Fruit fly (Drosophila melanogaster) whole organism, pupa: ENCODE results near the gene RpS26.

ENCODE experiments used
- CG10348 ChIP-seq: fragments of 200-800 bp; sonication (Bioruptor generic); IDR thresholded peaks from 2 replicates; pipeline ENCODE4 v1.3.6; 2022; ENCODE audit warnings: missing biosample characterization, missing genetic modification characterization
- CG12605 ChIP-seq: fragments of 200-800 bp; sonication (Bioruptor generic); IDR thresholded peaks from 2 replicates; pipeline ENCODE4 v1.3.6; 2022; ENCODE audit warnings: missing biosample characterization, missing genetic modification characterization
- CG13204 ChIP-seq: fragments of 200-800 bp; sonication (Bioruptor generic); optimal IDR thresholded peaks from 2 replicates; lab custom pipeline; 2018; ENCODE audit warnings: missing biosample characterization, mild to moderate bottlenecking, missing genetic modification characterization, moderate library complexity
- CG14655 ChIP-seq: fragments of 200-800 bp; sonication (Bioruptor generic); optimal IDR thresholded peaks from 3 replicates; lab custom pipeline; 2017; ENCODE audit warnings: mild to moderate bottlenecking, missing biosample characterization, missing genetic modification reagents, missing genetic modification characterization
- CG15710 ChIP-seq: fragments of 200-800 bp; sonication (Bioruptor generic); optimal IDR thresholded peaks from 2 replicates; lab custom pipeline; 2018; ENCODE audit warnings: missing biosample characterization, mild to moderate bottlenecking, missing genetic modification characterization, moderate library complexity
- CG17806 ChIP-seq: fragments of 200-800 bp; sonication (Bioruptor generic); optimal IDR thresholded peaks from 2 replicates; lab custom pipeline; 2018; ENCODE audit warnings: missing biosample characterization, mild to moderate bottlenecking, missing genetic modification characterization, moderate library complexity
- CG32121 ChIP-seq: fragments of 200-800 bp; sonication (Bioruptor generic); IDR thresholded peaks from 2 replicates; pipeline ENCODE4 v1.3.6; 2022; ENCODE audit warnings: missing biosample characterization, missing genetic modification characterization
- CG34367 ChIP-seq: fragments of 200-800 bp; sonication (Bioruptor generic); optimal IDR thresholded peaks from 2 replicates; lab custom pipeline; 2018; ENCODE audit warnings: missing biosample characterization, mild to moderate bottlenecking, missing genetic modification characterization
- CG4496 ChIP-seq: fragments of 200-800 bp; sonication (Bioruptor generic); IDR thresholded peaks from 3 replicates; pipeline ENCODE4 v1.3.6; 2022; ENCODE audit warnings: missing biosample characterization, missing genetic modification characterization
- CG8159 ChIP-seq: fragments of 200-800 bp; sonication (Bioruptor generic); optimal IDR thresholded peaks from 3 replicates; lab custom pipeline; 2018; ENCODE audit warnings: missing biosample characterization, mild to moderate bottlenecking, missing genetic modification characterization, moderate library complexity
- CG8301 ChIP-seq: fragments of 200-800 bp; sonication (Bioruptor generic); optimal IDR thresholded peaks from 2 replicates; lab custom pipeline; 2018; ENCODE audit warnings: missing biosample characterization, mild to moderate bottlenecking, missing genetic modification characterization
- CG9948 ChIP-seq: fragments of 200-800 bp; sonication (Bioruptor generic); optimal IDR thresholded peaks from 2 replicates; lab custom pipeline; 2018; ENCODE audit warnings: missing biosample characterization, mild to moderate bottlenecking, missing genetic modification characterization, moderate library complexity
- D1 ChIP-seq: fragments of 200-800 bp; sonication (Bioruptor generic); optimal IDR thresholded peaks from 2 replicates; lab custom pipeline; 2018; ENCODE audit warnings: missing biosample characterization, mild to moderate bottlenecking, missing genetic modification characterization, moderate library complexity
- EcR ChIP-seq: fragments of 200-800 bp; sonication (Bioruptor generic); optimal IDR thresholded peaks from 3 replicates; lab custom pipeline; 2019; ENCODE audit warnings: missing biosample characterization, missing genetic modification characterization, mild to moderate bottlenecking, moderate library complexity, missing genetic modification reagents
- Ets98B ChIP-seq: fragments of 200-800 bp; sonication (Bioruptor generic); IDR thresholded peaks from 2 replicates; pipeline ENCODE4 v1.3.6; 2022; ENCODE audit warnings: missing biosample characterization, missing genetic modification characterization
- Pif1A ChIP-seq: fragments of 200-800 bp; sonication (Bioruptor generic); optimal IDR thresholded peaks from 3 replicates; lab custom pipeline; 2016; ENCODE audit warnings: missing biosample characterization, missing genetic modification characterization
- Pif1B ChIP-seq: fragments of 200-800 bp; sonication (Bioruptor generic); optimal IDR thresholded peaks from 3 replicates; lab custom pipeline; 2016; ENCODE audit warnings: missing biosample characterization, missing genetic modification characterization
- Snoo ChIP-seq: fragments of 200-800 bp; sonication (Bioruptor generic); optimal IDR thresholded peaks from 3 replicates; lab custom pipeline; 2017; ENCODE audit warnings: missing biosample characterization, mild to moderate bottlenecking, missing genetic modification characterization, inconsistent platforms
- fd96Ca ChIP-seq: fragments of 200-800 bp; sonication (Bioruptor generic); IDR thresholded peaks from 3 replicates; pipeline ENCODE4 v1.3.6; 2022; ENCODE audit warnings: missing biosample characterization, missing genetic modification characterization
- gl ChIP-seq: fragments of 200-800 bp; sonication (Bioruptor generic); optimal IDR thresholded peaks from 2 replicates; lab custom pipeline; 2018; ENCODE audit warnings: missing biosample characterization, mild to moderate bottlenecking, missing genetic modification characterization
- rn ChIP-seq: fragments of 200-800 bp; sonication (Bioruptor generic); IDR thresholded peaks from 2 replicates; pipeline ENCODE4 v1.3.6; 2022; ENCODE audit warnings: missing biosample characterization, missing genetic modification characterization

RpS26 gene

dm6 chr2L:18465402-18466201 lies 22.5 kb upstream of the RpS26 start:
- peak; percentile 73 for TF ChIP-seq Pif1B
- peak; percentile 19 for TF ChIP-seq CG13204 (GFP tag; lab: Kevin White, UChicago)
- peak; percentile 20 for TF ChIP-seq CG34367 (tag; lab: Kevin White, UChicago)
- TF ChIP-seq CG10348 (GFP tag; lab: Robert Waterston, UW) = no peak
- TF ChIP-seq CG14655 = peak; percentile 83
- 0 out of 3 replicates have a peak, but pooled peaks have one; percentile 38 for TF ChIP-seq fd96Ca (GFP tag; lab: Robert Waterston, UW)
- peak; percentile 65 for TF ChIP-seq Pif1A (GFP tag; lab: Kevin White, UChicago)
- TF ChIP-seq CG17806 = peak; percentile 56
- TF ChIP-seq CG15710 (tag; lab: Kevin White, UChicago) = peak; percentile 53
- no peak; the same call in 1 of the 2 replicates for TF ChIP-seq Ets98B (GFP tag; lab: Robert Waterston, UW)
- 0 out of 2 replicates have a peak, but pooled peaks have one; percentile 24 for TF ChIP-seq CG12605 (GFP tag; lab: Robert Waterston, UW)
- peak; percentile 74 for TF ChIP-seq CG8301 (tag; lab: Kevin White, UChicago)
- TF ChIP-seq Snoo = peak; percentile 83
- TF ChIP-seq EcR = peak; percentile 98
- peak; percentile 84 for TF ChIP-seq D1
- peak; percentile 25; the same call in 1 of the 3 replicates for TF ChIP-seq CG4496
- TF ChIP-seq gl (tag; lab: Kevin White, UChicago) = no peak
- TF ChIP-seq CG32121 (GFP tag; lab: Robert Waterston, UW) = no peak; the same call in none of the 2 replicates
- TF ChIP-seq CG9948 (tag; lab: Kevin White, UChicago) = peak; percentile 70
- TF ChIP-seq CG8159 (tag; lab: Kevin White, UChicago) = peak; percentile 70
- no peak for TF ChIP-seq rn (GFP tag; lab: Robert Waterston, UW)

dm6 chr2L:18464116-18464530 lies 21.0 kb upstream of the RpS26 start:
- TF ChIP-seq fd96Ca (GFP tag; lab: Robert Waterston, UW) (peak; percentile 53), gl (tag; lab: Kevin White, UChicago) (peak; percentile 22), CG13204 (GFP tag; lab: Kevin White, UChicago) (peak; percentile 62), CG12605 (GFP tag; lab: Robert Waterston, UW) (no peak), EcR (peak; percentile 97), Ets98B (GFP tag; lab: Robert Waterston, UW) (0 out of 2 replicates have a peak, but pooled peaks have one; percentile 37), Pif1B (no peak)

- TF ChIP-seq rn (GFP tag; lab: Robert Waterston, UW) (no peak), CG34367 (tag; lab: Kevin White, UChicago) (peak; percentile 59), gl (tag; lab: Kevin White, UChicago) (peak; percentile 34), CG14655 (peak; percentile 86), D1 (peak; percentile 40), CG32121 (GFP tag; lab: Robert Waterston, UW) (0 out of 2 replicates have a peak, but pooled peaks have one; percentile 22), CG10348 (GFP tag; lab: Robert Waterston, UW) (no peak), Ets98B (GFP tag; lab: Robert Waterston, UW) (0 out of 2 replicates have a peak, but pooled peaks have one; percentile 15), CG15710 (tag; lab: Kevin White, UChicago) (peak; percentile 67), CG13204 (GFP tag; lab: Kevin White, UChicago) (no peak), CG8159 (tag; lab: Kevin White, UChicago) (peak; percentile 74), CG8301 (tag; lab: Kevin White, UChicago) (peak; percentile 84), CG9948 (tag; lab: Kevin White, UChicago) (peak; percentile 72), CG17806 (peak; percentile 84), Pif1A (GFP tag; lab: Kevin White, UChicago) (peak; percentile 61), Pif1B (peak; percentile 42), EcR (no peak), CG4496 (peak; percentile 64; the same call in 2 of the 3 replicates), Snoo (peak; percentile 35), CG12605 (GFP tag; lab: Robert Waterston, UW) (0 out of 2 replicates have a peak, but pooled peaks have one; percentile 12), fd96Ca (GFP tag; lab: Robert Waterston, UW) (no peak)
Measured at dm6 chr2L:18463610-18464009, 20.5 kb upstream of the RpS26 start.

dm6 chr2L:18459698-18460348 lies 16.7 kb upstream of the RpS26 start:
- TF ChIP-seq CG32121 (GFP tag; lab: Robert Waterston, UW) = peak; percentile 71
- no peak for TF ChIP-seq rn (GFP tag; lab: Robert Waterston, UW)
- TF ChIP-seq CG15710 (tag; lab: Kevin White, UChicago) = peak; percentile 42
- TF ChIP-seq Ets98B (GFP tag; lab: Robert Waterston, UW) = peak; percentile 69
- TF ChIP-seq gl (tag; lab: Kevin White, UChicago) = peak; percentile 64
- TF ChIP-seq CG8159 (tag; lab: Kevin White, UChicago) = peak; percentile 35
- TF ChIP-seq EcR = peak; percentile 90
- peak; percentile 40 for TF ChIP-seq CG12605 (GFP tag; lab: Robert Waterston, UW)
- peak; percentile 44 for TF ChIP-seq Pif1B
- TF ChIP-seq CG17806 = peak; percentile 30
- peak; percentile 25 for TF ChIP-seq Snoo
- TF ChIP-seq Pif1A (GFP tag; lab: Kevin White, UChicago) = peak; percentile 52
- no peak; the same call in 1 of the 3 replicates for TF ChIP-seq CG4496
- peak; percentile 2 for TF ChIP-seq CG8301 (tag; lab: Kevin White, UChicago)
- TF ChIP-seq D1 = no peak
- no peak for TF ChIP-seq CG10348 (GFP tag; lab: Robert Waterston, UW)
- TF ChIP-seq CG34367 (tag; lab: Kevin White, UChicago) = peak; percentile 46
- TF ChIP-seq CG9948 (tag; lab: Kevin White, UChicago) = no peak
- TF ChIP-seq CG14655 = peak; percentile 36
- peak; percentile 79 for TF ChIP-seq fd96Ca (GFP tag; lab: Robert Waterston, UW)
- TF ChIP-seq CG13204 (GFP tag; lab: Kevin White, UChicago) = peak; percentile 52
